Worm (Caenorhabditis elegans) whole organism, L1 larva: ENCODE measurements around the gene T23B12.6.

ENCODE experiments used
- C34B4.2 ChIP-seq: sonication (generic microtip); optimal IDR thresholded peaks from 2 replicates; lab custom pipeline; 2017; ENCODE audit warnings: mild to moderate bottlenecking, missing genetic modification characterization, missing compliant biosample characterization
- F16B12.6 ChIP-seq: fragments of 150-350 bp; optimal IDR thresholded peaks from 2 replicates; lab custom pipeline; 2014; ENCODE audit warnings: missing biosample characterization, missing genetic modification characterization
- alr-1 ChIP-seq: fragments of 200-800 bp; sonication (Bioruptor generic); optimal IDR thresholded peaks from 2 replicates; lab custom pipeline; 2018; ENCODE audit warnings: borderline replicate concordance, mild to moderate bottlenecking, missing genetic modification characterization, missing compliant biosample characterization
- aly-2 ChIP-seq: fragments of 150-350 bp; optimal IDR thresholded peaks from 2 replicates; lab custom pipeline; 2014; ENCODE audit warnings: missing biosample characterization, missing genetic modification characterization
- blmp-1 ChIP-seq: fragments of 150-350 bp; optimal IDR thresholded peaks from 2 replicates; lab custom pipeline; 2014; ENCODE audit warnings: missing biosample characterization, missing genetic modification characterization
- ceh-8 ChIP-seq: fragments of 200-800 bp; sonication (Bioruptor generic); optimal IDR thresholded peaks from 2 replicates; lab custom pipeline; 2018; ENCODE audit warnings: mild to moderate bottlenecking, missing genetic modification characterization, moderate library complexity, missing compliant biosample characterization
- ceh-82 ChIP-seq, 3 experiments: fragments of 150-350 bp in 1 of 3; sonication (generic microtip) in 2 of 3; optimal IDR thresholded peaks; 2 replicates each; lab custom pipeline; 2014 to 2017; ENCODE audit warnings: missing biosample characterization in 3 of 3, missing genetic modification characterization in 3 of 3
- ceh-88 ChIP-seq: fragments of 200-800 bp; sonication (Bioruptor generic); IDR thresholded peaks from 2 replicates; pipeline ENCODE4 v1.3.6; 2022; ENCODE audit warnings: missing genetic modification characterization, missing compliant biosample characterization
- ces-1 ChIP-seq: fragments of 150-350 bp; optimal IDR thresholded peaks from 2 replicates; lab custom pipeline; 2014; ENCODE audit warnings: missing biosample characterization, missing genetic modification reagents, missing genetic modification characterization
- dpl-1 ChIP-seq, 3 experiments: fragments of 150-350 bp in 2 of 3; sonication (generic microtip) in 1 of 3; optimal IDR thresholded peaks; 2 replicates each; lab custom pipeline; 2014 to 2017; ENCODE audit warnings: missing biosample characterization in 3 of 3, missing genetic modification characterization in 3 of 3, missing genetic modification reagents in 3 of 3
- dsc-1 ChIP-seq: sonication (generic microtip); optimal IDR thresholded peaks from 2 replicates; lab custom pipeline; 2016; ENCODE audit warnings: mild to moderate bottlenecking, missing genetic modification characterization, missing compliant biosample characterization
- efl-1 ChIP-seq, 4 experiments: fragments of 150-350 bp; optimal IDR thresholded peaks in 3 of 4; peaks in 1 of 4; 1 replicate in 1 of 4; 2 replicates in 3 of 4; lab custom pipeline; 2014; ENCODE audit warnings: missing biosample characterization in 2 of 4, missing genetic modification characterization in 2 of 4, missing genetic modification reagents in 2 of 4
- efl-3 ChIP-seq: fragments of 200-800 bp; sonication (Bioruptor generic); optimal IDR thresholded peaks from 2 replicates; lab custom pipeline; 2018; ENCODE audit warnings: mild to moderate bottlenecking, missing genetic modification characterization, missing compliant biosample characterization
- elt-2 ChIP-seq: sonication (generic microtip); optimal IDR thresholded peaks from 2 replicates; lab custom pipeline; 2016; ENCODE audit warnings: missing genetic modification characterization, mild to moderate bottlenecking, inconsistent platforms, missing compliant biosample characterization, missing genetic modification reagents
- elt-3 ChIP-seq, 6 experiments: fragments of 150-350 bp in 1 of 6; sonication (generic microtip); optimal IDR thresholded peaks; 2 replicates each; lab custom pipeline; 2017 to 2018; ENCODE audit warnings: missing biosample characterization in 6 of 6, missing genetic modification characterization in 6 of 6, inconsistent platforms in 1 of 6
- fkh-10 ChIP-seq: sonication (generic microtip); optimal IDR thresholded peaks from 2 replicates; lab custom pipeline; 2017; ENCODE audit warnings: missing biosample characterization, missing genetic modification reagents, missing genetic modification characterization
- fkh-8 ChIP-seq: sonication (generic microtip); optimal IDR thresholded peaks from 2 replicates; lab custom pipeline; 2016; ENCODE audit warnings: mild to moderate bottlenecking, missing genetic modification characterization, missing compliant biosample characterization
- fos-1 ChIP-seq: fragments of 150-350 bp; optimal IDR thresholded peaks from 2 replicates; lab custom pipeline; 2014; ENCODE audit warnings: missing biosample characterization, missing genetic modification characterization
- grh-1 ChIP-seq: fragments of 200-800 bp; sonication (Bioruptor generic); IDR thresholded peaks from 2 replicates; pipeline ENCODE4 v1.3.6; 2022; ENCODE audit warnings: missing genetic modification reagents, missing genetic modification characterization, missing compliant biosample characterization
- irx-1 ChIP-seq: sonication (generic microtip); optimal IDR thresholded peaks from 2 replicates; lab custom pipeline; 2016; ENCODE audit warnings: missing genetic modification characterization, missing compliant biosample characterization
- isw-1 ChIP-seq: fragments of 200-800 bp; sonication (Bioruptor generic); IDR thresholded peaks from 2 replicates; pipeline ENCODE4 v1.3.6; 2022; ENCODE audit warnings: missing genetic modification characterization, missing compliant biosample characterization
- jun-1 ChIP-seq: fragments of 150-350 bp; optimal IDR thresholded peaks from 2 replicates; lab custom pipeline; 2014; ENCODE audit warnings: missing biosample characterization, missing genetic modification reagents, missing genetic modification characterization
- lin-13 ChIP-seq: fragments of 150-350 bp; optimal IDR thresholded peaks from 2 replicates; lab custom pipeline; 2014; ENCODE audit warnings: missing biosample characterization, missing genetic modification reagents, missing genetic modification characterization
- lin-14 ChIP-seq: fragments of 200-800 bp; sonication (Bioruptor generic); optimal IDR thresholded peaks from 2 replicates; lab custom pipeline; 2018; ENCODE audit warnings: mild to moderate bottlenecking, missing genetic modification characterization, moderate library complexity, missing compliant biosample characterization
- lin-15B ChIP-seq: fragments of 150-350 bp; sonication (generic microtip); optimal IDR thresholded peaks from 3 replicates; lab custom pipeline; 2014; ENCODE audit warnings: missing biosample characterization, missing genetic modification characterization
- mab-9 ChIP-seq: fragments of 200-800 bp; sonication (Bioruptor generic); IDR thresholded peaks from 2 replicates; pipeline ENCODE4 v1.3.6; 2022; ENCODE audit warnings: missing genetic modification reagents, missing genetic modification characterization, missing compliant biosample characterization
- mdl-1 ChIP-seq, 2 experiments: fragments of 150-350 bp; optimal IDR thresholded peaks; 2 replicates each; lab custom pipeline; 2014 to 2017; ENCODE audit warnings: missing biosample characterization in 2 of 2, missing genetic modification characterization in 2 of 2, inconsistent platforms in 1 of 2
- mef-2 ChIP-seq: fragments of 150-350 bp; optimal IDR thresholded peaks from 2 replicates; lab custom pipeline; 2014; ENCODE audit warnings: missing biosample characterization, missing genetic modification characterization
- mep-1 ChIP-seq: fragments of 150-350 bp; optimal IDR thresholded peaks from 2 replicates; lab custom pipeline; 2014; ENCODE audit warnings: missing biosample characterization, missing genetic modification characterization
- nhr-11 ChIP-seq: fragments of 150-350 bp; optimal IDR thresholded peaks from 2 replicates; lab custom pipeline; 2014; ENCODE audit warnings: missing biosample characterization, missing genetic modification characterization
- nhr-19 ChIP-seq: fragments of 200-800 bp; sonication (Bioruptor generic); conservative IDR thresholded peaks from 2 replicates; pipeline ENCODE4 v1.3.6; 2022; ENCODE audit warnings: missing genetic modification characterization, missing compliant biosample characterization
- nhr-20 ChIP-seq: sonication (generic microtip); optimal IDR thresholded peaks from 2 replicates; lab custom pipeline; 2016; ENCODE audit warnings: mild to moderate bottlenecking, missing genetic modification characterization, missing compliant biosample characterization
- nhr-237 ChIP-seq: fragments of 150-350 bp; optimal IDR thresholded peaks from 2 replicates; lab custom pipeline; 2014; ENCODE audit warnings: missing biosample characterization, missing genetic modification characterization
- nhr-47 ChIP-seq: sonication (generic microtip); optimal IDR thresholded peaks from 2 replicates; lab custom pipeline; 2016; ENCODE audit warnings: mild to moderate bottlenecking, missing genetic modification characterization, moderate library complexity, missing compliant biosample characterization
- nhr-71 ChIP-seq: sonication (generic microtip); optimal IDR thresholded peaks from 2 replicates; lab custom pipeline; 2016; ENCODE audit warnings: mild to moderate bottlenecking, missing genetic modification characterization, moderate library complexity, missing compliant biosample characterization
- nhr-76 ChIP-seq: sonication (generic microtip); optimal IDR thresholded peaks from 2 replicates; lab custom pipeline; 2017; ENCODE audit warnings: missing biosample characterization, missing genetic modification characterization
- nhr-84 ChIP-seq: sonication (generic microtip); optimal IDR thresholded peaks from 2 replicates; lab custom pipeline; 2017; ENCODE audit warnings: missing biosample characterization, missing genetic modification characterization
- pqm-1 ChIP-seq: sonication (generic microtip); optimal IDR thresholded peaks from 3 replicates; lab custom pipeline; 2017; ENCODE audit warnings: missing biosample characterization, missing genetic modification characterization
- skn-1 ChIP-seq: fragments of 150-350 bp; optimal IDR thresholded peaks from 2 replicates; lab custom pipeline; 2014; ENCODE audit warnings: missing biosample characterization, missing genetic modification characterization
- snpc-4 ChIP-seq: fragments of 150-350 bp; optimal IDR thresholded peaks from 2 replicates; lab custom pipeline; 2014; ENCODE audit warnings: missing biosample characterization, missing genetic modification characterization
- sox-4 ChIP-seq: sonication (generic microtip); optimal IDR thresholded peaks from 2 replicates; lab custom pipeline; 2016; ENCODE audit warnings: missing genetic modification characterization, missing compliant biosample characterization
- swsn-7 ChIP-seq: sonication (generic microtip); optimal IDR thresholded peaks from 2 replicates; lab custom pipeline; 2016; ENCODE audit warnings: missing genetic modification characterization, missing compliant biosample characterization
- tbx-2 ChIP-seq: sonication (generic microtip); optimal IDR thresholded peaks from 2 replicates; lab custom pipeline; 2016; ENCODE audit warnings: missing genetic modification characterization, missing compliant biosample characterization
- tlp-1 ChIP-seq: fragments of 150-350 bp; optimal IDR thresholded peaks from 2 replicates; lab custom pipeline; 2014; ENCODE audit warnings: missing biosample characterization, missing genetic modification characterization
- unc-130 ChIP-seq: fragments of 150-350 bp; optimal IDR thresholded peaks from 2 replicates; lab custom pipeline; 2017; ENCODE audit warnings: missing biosample characterization, missing genetic modification characterization, inconsistent platforms
- unc-30 ChIP-seq: sonication (generic microtip); optimal IDR thresholded peaks from 2 replicates; lab custom pipeline; 2017; ENCODE audit warnings: missing biosample characterization, missing genetic modification characterization
- unc-98 ChIP-seq: fragments of 200-800 bp; sonication (Bioruptor generic); IDR thresholded peaks from 2 replicates; pipeline ENCODE4 v1.3.6; 2022; ENCODE audit warnings: missing genetic modification characterization, missing compliant biosample characterization
- zag-1 ChIP-seq: fragments of 150-350 bp; optimal IDR thresholded peaks from 2 replicates; lab custom pipeline; 2014; ENCODE audit warnings: missing biosample characterization, missing genetic modification characterization
- ztf-11 ChIP-seq, 2 experiments: sonication (generic microtip); optimal IDR thresholded peaks; 2 replicates each; lab custom pipeline; 2016 to 2017; ENCODE audit warnings: missing genetic modification characterization in 2 of 2, missing biosample characterization in 1 of 2, missing compliant biosample characterization in 1 of 2

Gene T23B12.6

ce11 chrV:8428585-8429414 lies 31.4 kb downstream of the T23B12.6 start (continued):
- peak; percentile 64 for TF ChIP-seq dsc-1
- TF ChIP-seq fkh-8 (tag; lab: Kevin White, UChicago): no peak
- TF ChIP-seq jun-1 (tag; lab: Kevin White, UChicago): no peak
- no peak for TF ChIP-seq aly-2
- TF ChIP-seq ceh-8 (GFP tag; lab: Kevin White, UChicago): no peak
- TF ChIP-seq F16B12.6: no peak
- TF ChIP-seq isw-1 (GFP tag; lab: Robert Waterston, UW): no peak; the same call in 1 of the 2 replicates
- TF ChIP-seq tbx-2: peak; percentile 22
- TF ChIP-seq blmp-1 (tag; lab: Kevin White, UChicago): no peak
- no peak for TF ChIP-seq mef-2 (tag; lab: Kevin White, UChicago)
- TF ChIP-seq mep-1 (tag; lab: Kevin White, UChicago): peak; percentile 53
- peak; percentile 3 for TF ChIP-seq nhr-20
- TF ChIP-seq dpl-1 (GFP tag; optimal IDR thresholded peaks at IDR 0.05; lab: Kevin White, UChicago): no peak
- TF ChIP-seq unc-30 (tag; lab: Kevin White, UChicago): no peak
- TF ChIP-seq nhr-47 (tag; lab: Kevin White, UChicago): peak; percentile 42
- peak; percentile 5 for TF ChIP-seq unc-130
- no peak for TF ChIP-seq fkh-10 (GFP tag; lab: Kevin White, UChicago)
- no peak for TF ChIP-seq skn-1 (tag; lab: Kevin White, UChicago)
- TF ChIP-seq swsn-7 (tag; lab: Kevin White, UChicago): peak; percentile 40
- no peak for TF ChIP-seq efl-3 (GFP tag; lab: Kevin White, UChicago)
- peak; percentile 66 for TF ChIP-seq nhr-71
- TF ChIP-seq lin-13 (GFP tag; lab: Kevin White, UChicago): no peak
- TF ChIP-seq nhr-11 (tag; lab: Kevin White, UChicago): no peak
- no peak for TF ChIP-seq nhr-76 (tag; lab: Kevin White, UChicago)
- no peak for TF ChIP-seq lin-15B (tag; lab: Kevin White, UChicago)
- TF ChIP-seq ztf-11 (tag; optimal IDR thresholded peaks at IDR 0.05; lab: Kevin White, UChicago): no peak
- no peak for TF ChIP-seq elt-2 (tag; lab: Kevin White, UChicago)
- TF ChIP-seq nhr-84 (tag; lab: Kevin White, UChicago): no peak
- TF ChIP-seq zag-1 (tag; lab: Kevin White, UChicago): no peak
- no peak for TF ChIP-seq snpc-4 (tag; lab: Kevin White, UChicago)
- no peak for TF ChIP-seq pqm-1 (tag; lab: Kevin White, UChicago)
- no peak for TF ChIP-seq tlp-1 (tag; lab: Kevin White, UChicago)
- peak in 2 of 3 experiments; percentile 12 to 34 for TF ChIP-seq ceh-82 (tag; optimal IDR thresholded peaks at IDR 0.05; lab: Kevin White, UChicago)
- no peak for TF ChIP-seq elt-3 (tag; optimal IDR thresholded peaks at IDR 0.05; lab: Kevin White, UChicago)
- peak; percentile 21 for TF ChIP-seq fos-1 (tag; lab: Kevin White, UChicago)
- peak; percentile 7 for TF ChIP-seq irx-1
- no peak for TF ChIP-seq sox-4 (tag; lab: Kevin White, UChicago)
- TF ChIP-seq ces-1 (GFP tag; lab: Kevin White, UChicago): no peak
- TF ChIP-seq C34B4.2: no peak
- no peak for TF ChIP-seq unc-98 (GFP tag; lab: Robert Waterston, UW)
- no peak for TF ChIP-seq grh-1 (GFP tag; lab: Robert Waterston, UW)
- no peak for TF ChIP-seq mab-9 (GFP tag; lab: Robert Waterston, UW)
- TF ChIP-seq ceh-88 (GFP tag; lab: Robert Waterston, UW): no peak
- peak in 1 of 2 experiments; percentile 28 for TF ChIP-seq mdl-1 (tag; optimal IDR thresholded peaks at IDR 0.05; lab: Kevin White, UChicago)
- no peak for TF ChIP-seq alr-1 (tag; lab: Kevin White, UChicago)
- peak; percentile 78 for TF ChIP-seq lin-14 (GFP tag; lab: Kevin White, UChicago)
- peak; percentile 59 to 66 for TF ChIP-seq efl-1 (optimal IDR thresholded peaks at IDR 0.05; lab: Kevin White, UChicago)
- TF ChIP-seq efl-1 (GFP tag; optimal IDR thresholded peaks at IDR 0.05 in 1 of 2; lab: Kevin White, UChicago): no peak
- TF ChIP-seq nhr-237 (tag; lab: Kevin White, UChicago): no peak
- TF ChIP-seq nhr-19 (GFP tag; lab: Robert Waterston, UW): peak; percentile 41
